Worm (Caenorhabditis elegans) whole organism, young adult: ENCODE results near the gene math-15.

Experiments used
- F23B12.7 ChIP-seq: sonication (generic microtip); optimal IDR thresholded peaks from 2 replicates; lab custom pipeline; 2017; ENCODE audit warnings: missing genetic modification characterization, mild to moderate bottlenecking, missing compliant biosample characterization, antibody characterized with exemption, moderate library complexity; ENCODE audit not compliant: insufficient read depth
- ets-4 ChIP-seq: fragments of 200-800 bp; sonication (Bioruptor generic); optimal IDR thresholded peaks from 2 replicates; lab custom pipeline; 2018; ENCODE audit warnings: mild to moderate bottlenecking, missing genetic modification characterization, missing compliant biosample characterization
- lin-35 ChIP-seq, 3 experiments: fragments of 150-350 bp in 2 of 3; sonication (generic microtip) in 1 of 3; optimal IDR thresholded peaks; 2 replicates each; lab custom pipeline; 2014 to 2018; ENCODE audit warnings: missing biosample characterization in 3 of 3, missing genetic modification characterization in 3 of 3, missing genetic modification reagents in 3 of 3
- lir-1 ChIP-seq: fragments of 200-800 bp; sonication (Bioruptor generic); conservative IDR thresholded peaks from 2 replicates; pipeline ENCODE4 v1.3.6; 2022; ENCODE audit warnings: missing genetic modification reagents, missing genetic modification characterization, missing compliant biosample characterization
- rcor-1 ChIP-seq: fragments of 200-800 bp; sonication (Bioruptor generic); IDR thresholded peaks from 2 replicates; pipeline ENCODE4 v1.3.6; 2022; ENCODE audit warnings: missing genetic modification reagents, missing genetic modification characterization, missing compliant biosample characterization
- snpc-4 ChIP-seq, 5 experiments: fragments of 150-350 bp in 1 of 5; sonication (generic microtip) in 4 of 5; optimal IDR thresholded peaks; 2 replicates each; lab custom pipeline; 2014 to 2018; ENCODE audit warnings: missing genetic modification characterization in 5 of 5, missing biosample characterization in 3 of 5, antibody characterized with exemption in 2 of 5, mild to moderate bottlenecking in 2 of 5, missing compliant biosample characterization in 2 of 5, missing genotype in 2 of 5, moderate library complexity in 2 of 5, missing genetic modification reagents in 1 of 5
- unc-130 ChIP-seq: sonication (generic microtip); optimal IDR thresholded peaks from 2 replicates; lab custom pipeline; 2016; ENCODE audit warnings: missing genetic modification reagents, missing genetic modification characterization, missing compliant biosample characterization
- unc-62 ChIP-seq: fragments of 150-350 bp; optimal IDR thresholded peaks from 2 replicates; lab custom pipeline; 2014; ENCODE audit warnings: missing biosample characterization, missing genetic modification reagents, missing genetic modification characterization

- no peak for TF ChIP-seq F23B12.7 (tag; lab: Kevin White, UChicago)
- no peak for TF ChIP-seq ets-4 (GFP tag; lab: Kevin White, UChicago)
- no peak for TF ChIP-seq lin-35 (GFP tag; optimal IDR thresholded peaks at IDR 0.05; lab: Kevin White, UChicago)
- no peak for TF ChIP-seq unc-62 (GFP tag; lab: Kevin White, UChicago)
- TF ChIP-seq unc-130 (GFP tag; lab: Kevin White, UChicago): no peak
- no peak for TF ChIP-seq snpc-4 (GFP tag; optimal IDR thresholded peaks at IDR 0.05; lab: Kevin White, UChicago)
- TF ChIP-seq snpc-4 (tag; optimal IDR thresholded peaks at IDR 0.05; lab: Kevin White, UChicago): no peak
- TF ChIP-seq lir-1 (GFP tag; lab: Robert Waterston, UW): no peak
- TF ChIP-seq rcor-1: no peak
Measured at ce11 chrII:1850840-1851294, 15.3 kb upstream of the math-15 start, which contains the start of gene C52E2.3.
